Fruit fly (Drosophila melanogaster) whole organism: Measurements from ENCODE around the gene por.

Experiments
- Dll ChIP-seq: fragments of >200 bp; optimal IDR thresholded peaks from 2 replicates; lab custom pipeline; 2017
- EcR ChIP-seq, 2 experiments: fragments of >200 bp; optimal IDR thresholded peaks; 2 replicates each; lab custom pipeline; 2017; ENCODE audit warnings: missing biosample characterization in 2 of 2, missing genetic modification characterization in 2 of 2, missing genetic modification reagents in 2 of 2
- pan ChIP-seq: fragments of >200 bp; optimal IDR thresholded peaks from 2 replicates; lab custom pipeline; 2017

DNA sequence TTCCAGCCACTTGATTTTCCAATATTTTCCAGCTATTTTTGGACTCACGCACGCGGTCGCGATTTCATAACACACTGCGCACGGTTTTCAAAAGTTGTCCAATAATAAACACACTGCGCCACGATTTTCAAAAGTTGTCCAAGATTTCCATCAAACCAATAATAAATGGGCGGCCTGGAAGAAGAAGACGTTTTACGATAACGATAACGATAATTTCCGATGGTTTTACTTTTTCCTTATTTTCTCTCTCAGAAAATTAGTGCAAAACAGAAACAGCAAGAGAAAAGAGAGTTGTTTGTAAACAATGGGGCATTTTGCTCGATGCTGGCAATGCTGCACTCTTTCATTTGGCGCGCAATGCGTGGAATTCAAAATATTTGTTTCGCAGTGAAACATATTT is 30.3 kb upstream of the por start, which contains the start of gene Nt5b:
- no peak for TF ChIP-seq Dll
- TF ChIP-seq pan (lab: Kevin White, UChicago), result no peak
- no peak for TF ChIP-seq EcR (GFP tag; optimal IDR thresholded peaks at IDR 0.05; lab: Kevin White, UChicago)
